Fruit fly (Drosophila melanogaster): Measurements from ENCODE around the gene CG17272.

DNA sequence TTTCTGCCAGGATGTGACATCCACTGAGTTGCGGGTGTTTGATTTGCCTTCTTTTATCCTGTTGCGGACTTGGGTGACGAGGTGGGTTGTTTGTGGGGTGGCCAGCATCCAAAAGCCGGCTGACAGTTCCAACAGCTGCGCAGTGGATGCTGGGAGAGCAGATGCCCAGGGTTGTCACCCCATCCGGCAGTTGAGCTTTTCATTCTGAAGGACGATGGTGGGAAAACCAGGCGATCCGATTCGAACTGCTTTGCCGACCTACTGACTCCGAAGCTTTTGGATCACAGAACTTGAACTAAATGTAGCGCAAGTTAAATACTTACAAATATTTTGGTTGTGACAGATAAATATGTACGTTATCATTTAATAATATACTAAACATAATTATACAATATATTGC is 42.2 kb upstream of the CG17272 start, which contains the start of gene KaiR1D:
- TF ChIP-seq CG4730 (GFP tag; IDR thresholded peaks at IDR 0.05) = no peak
- no peak for TF ChIP-seq ac (GFP tag; optimal IDR thresholded peaks at IDR 0.05)
- TF ChIP-seq CG2712 (tag; optimal IDR thresholded peaks at IDR 0.05) = no peak
- TF ChIP-seq CG18599 (GFP tag; optimal IDR thresholded peaks at IDR 0.05) = no peak
- TF ChIP-seq CG8478 (optimal IDR thresholded peaks at IDR 0.05) = no peak
- no peak for TF ChIP-seq CG18476 (GFP tag; optimal IDR thresholded peaks at IDR 0.05)
- TF ChIP-seq gsb (GFP tag; IDR thresholded peaks at IDR 0.05) = no peak
- TF ChIP-seq ci (GFP tag; IDR thresholded peaks at IDR 0.05) = no peak
- no peak for TF ChIP-seq CG7928 (GFP tag; optimal IDR thresholded peaks at IDR 0.05)
- no peak for TF ChIP-seq CG17186 (GFP tag; optimal IDR thresholded peaks at IDR 0.05)
- TF ChIP-seq Sin3A (optimal IDR thresholded peaks at IDR 0.05) = no peak
- TF ChIP-seq CG14441 (GFP tag; IDR thresholded peaks at IDR 0.05) = no peak
